Fruit fly (Drosophila melanogaster) whole organism, embryonic: ENCODE data around the gene osp.
A peak's percentile ranks its signal among the peaks of the same experiment; 100 is the strongest.

Source experiments
- CG10147 ChIP-seq: fragments of 200-800 bp; sonication (Bioruptor generic); optimal IDR thresholded peaks from 2 replicates; lab custom pipeline; 2019; ENCODE audit warnings: missing biosample characterization, mild to moderate bottlenecking, missing genetic modification characterization, moderate library complexity
- CG11247 ChIP-seq: fragments of 200-800 bp; sonication (Bioruptor generic); IDR thresholded peaks from 2 replicates; pipeline ENCODE4 v1.3.6; 2022; ENCODE audit warnings: missing biosample characterization, missing genetic modification characterization
- CG12769 ChIP-seq: fragments of 200-800 bp; sonication (Bioruptor generic); optimal IDR thresholded peaks from 2 replicates; lab custom pipeline; 2019; ENCODE audit warnings: missing biosample characterization, mild to moderate bottlenecking, missing genetic modification characterization, moderate library complexity
- CG13123 ChIP-seq: fragments of 200-800 bp; sonication (Bioruptor generic); optimal IDR thresholded peaks from 2 replicates; lab custom pipeline; 2016; ENCODE audit warnings: missing biosample characterization, missing genetic modification characterization
- CG13775 ChIP-seq: fragments of 200-800 bp; sonication (Bioruptor generic); optimal IDR thresholded peaks from 3 replicates; lab custom pipeline; 2017; ENCODE audit warnings: missing biosample characterization, mild to moderate bottlenecking, missing genetic modification characterization
- CG14710 ChIP-seq: fragments of 200-800 bp; sonication (Bioruptor generic); optimal IDR thresholded peaks from 3 replicates; lab custom pipeline; 2019; ENCODE audit warnings: missing biosample characterization, mild to moderate bottlenecking, missing genetic modification characterization, moderate library complexity
- CG14860 ChIP-seq: fragments of 200-800 bp; sonication (Bioruptor generic); IDR thresholded peaks from 3 replicates; pipeline ENCODE4 v1.3.6; 2022; ENCODE audit warnings: missing biosample characterization, missing genetic modification characterization; ENCODE audit not compliant: partially characterized antibody
- CG15269 ChIP-seq: fragments of 200-800 bp; sonication (Bioruptor generic); optimal IDR thresholded peaks from 2 replicates; lab custom pipeline; 2018; ENCODE audit warnings: missing biosample characterization, mild to moderate bottlenecking, missing genetic modification characterization, moderate library complexity
- CG1602 ChIP-seq: fragments of 200-800 bp; sonication (Bioruptor generic); optimal IDR thresholded peaks from 3 replicates; lab custom pipeline; 2016; ENCODE audit warnings: missing biosample characterization, missing genetic modification characterization
- CG17612 ChIP-seq: fragments of 200-800 bp; sonication (Bioruptor generic); IDR thresholded peaks from 2 replicates; pipeline ENCODE4 v1.3.6; 2022; ENCODE audit warnings: missing biosample characterization, missing genetic modification characterization
- CG18011 ChIP-seq: fragments of 200-800 bp; sonication (Bioruptor generic); optimal IDR thresholded peaks from 2 replicates; lab custom pipeline; 2017; ENCODE audit warnings: missing biosample characterization, missing genetic modification characterization, mild to moderate bottlenecking, moderate library complexity, missing genotype
- CG2678 ChIP-seq: fragments of 200-800 bp; sonication (Bioruptor generic); optimal IDR thresholded peaks from 3 replicates; lab custom pipeline; 2019; ENCODE audit warnings: missing biosample characterization, mild to moderate bottlenecking, missing genetic modification characterization, moderate library complexity
- CG2712 ChIP-seq: fragments of 200-800 bp; optimal IDR thresholded peaks from 3 replicates; lab custom pipeline; 2019; ENCODE audit warnings: missing biosample characterization, mild to moderate bottlenecking, missing genetic modification characterization, moderate library complexity
- CG34422 ChIP-seq: fragments of 200-800 bp; sonication (Bioruptor generic); IDR thresholded peaks from 3 replicates; pipeline ENCODE4 v1.3.6; 2022; ENCODE audit warnings: missing biosample characterization, missing genetic modification characterization
- CG4617 ChIP-seq: fragments of 200-800 bp; sonication (Bioruptor generic); optimal IDR thresholded peaks from 3 replicates; lab custom pipeline; 2016; ENCODE audit warnings: missing biosample characterization, missing genetic modification characterization, borderline replicate concordance
- CG5953 ChIP-seq: fragments of 200-800 bp; sonication (Bioruptor generic); IDR thresholded peaks from 2 replicates; pipeline ENCODE4 v1.3.6; 2022; ENCODE audit warnings: missing biosample characterization, missing genetic modification characterization
- CG6254 ChIP-seq: fragments of 200-800 bp; sonication (Bioruptor generic); optimal IDR thresholded peaks from 3 replicates; lab custom pipeline; 2017; ENCODE audit warnings: mild to moderate bottlenecking, missing biosample characterization, missing genetic modification reagents, missing genetic modification characterization
- CG6765 ChIP-seq: fragments of 200-800 bp; sonication (Bioruptor generic); optimal IDR thresholded peaks from 3 replicates; lab custom pipeline; 2017; ENCODE audit warnings: missing biosample characterization, mild to moderate bottlenecking, missing genetic modification characterization
- CG7357 ChIP-seq: fragments of 200-800 bp; sonication (Bioruptor generic); IDR thresholded peaks from 3 replicates; pipeline ENCODE4 v1.3.6; 2022; ENCODE audit warnings: missing biosample characterization, missing genetic modification characterization
- CkIIα-i1 ChIP-seq: fragments of 200-800 bp; sonication (Bioruptor generic); IDR thresholded peaks from 2 replicates; pipeline ENCODE4 v1.3.6; 2022; ENCODE audit warnings: missing biosample characterization, missing genetic modification characterization
- CoRest ChIP-seq: fragments of 200-800 bp; sonication (Bioruptor generic); optimal IDR thresholded peaks from 3 replicates; lab custom pipeline; 2018; ENCODE audit warnings: missing biosample characterization, mild to moderate bottlenecking, missing genetic modification characterization, moderate library complexity
- HLH3B ChIP-seq: fragments of 200-800 bp; sonication (Bioruptor generic); IDR thresholded peaks from 2 replicates; pipeline ENCODE4 v1.3.6; 2022; ENCODE audit warnings: missing biosample characterization, missing genetic modification characterization
- HLHmδ ChIP-seq: fragments of 200-800 bp; sonication (Bioruptor generic); optimal IDR thresholded peaks from 2 replicates; lab custom pipeline; 2018; ENCODE audit warnings: missing biosample characterization, mild to moderate bottlenecking, missing genetic modification characterization, moderate library complexity
- Hr78 ChIP-seq, 2 experiments: fragments of 200-800 bp in 1 of 2; fragments of >200 bp in 1 of 2; sonication (Bioruptor generic) in 1 of 2; optimal IDR thresholded peaks; 2 replicates each; lab custom pipeline; 2017 to 2019; ENCODE audit warnings: missing biosample characterization in 2 of 2, missing genetic modification characterization in 2 of 2, mild to moderate bottlenecking in 1 of 2, moderate library complexity in 1 of 2
- Meics ChIP-seq: fragments of 200-800 bp; sonication (Bioruptor generic); optimal IDR thresholded peaks from 2 replicates; lab custom pipeline; 2017; ENCODE audit warnings: missing biosample characterization, mild to moderate bottlenecking, missing genetic modification characterization
- NC2α ChIP-seq: fragments of 200-800 bp; sonication (Bioruptor generic); optimal IDR thresholded peaks from 2 replicates; lab custom pipeline; 2016; ENCODE audit warnings: missing biosample characterization, missing genetic modification characterization
- Nf-YA ChIP-seq: fragments of 200-800 bp; sonication (Bioruptor generic); IDR thresholded peaks from 2 replicates; pipeline ENCODE4 v1.3.6; 2022; ENCODE audit warnings: missing biosample characterization, missing genetic modification characterization
- Nf-YC ChIP-seq: fragments of 200-800 bp; optimal IDR thresholded peaks from 3 replicates; lab custom pipeline; 2019; ENCODE audit warnings: missing biosample characterization, mild to moderate bottlenecking, missing genetic modification characterization, moderate library complexity
- Opbp ChIP-seq: fragments of 200-800 bp; sonication (Bioruptor generic); IDR thresholded peaks from 3 replicates; pipeline ENCODE4 v1.3.6; 2022; ENCODE audit warnings: missing biosample characterization, missing genetic modification characterization; ENCODE audit not compliant: partially characterized antibody
- Optix ChIP-seq: fragments of 200-800 bp; sonication (Bioruptor generic); IDR thresholded peaks from 3 replicates; pipeline ENCODE4 v1.3.6; 2022; ENCODE audit warnings: missing biosample characterization, missing genetic modification characterization
- YL-1 ChIP-seq: fragments of 200-800 bp; sonication (Bioruptor generic); optimal IDR thresholded peaks from 3 replicates; lab custom pipeline; 2017; ENCODE audit warnings: missing biosample characterization, mild to moderate bottlenecking, missing genetic modification characterization
- cwo ChIP-seq: fragments of 200-800 bp; sonication (Bioruptor generic); optimal IDR thresholded peaks from 3 replicates; lab custom pipeline; 2017; ENCODE audit warnings: missing biosample characterization, missing genetic modification characterization, mild to moderate bottlenecking, moderate library complexity, missing genetic modification reagents
- dpn ChIP-seq, 2 experiments: fragments of 200-800 bp; sonication (Bioruptor generic); optimal IDR thresholded peaks; 3 replicates each; lab custom pipeline; 2016; ENCODE audit warnings: missing biosample characterization in 2 of 2, missing genetic modification characterization in 2 of 2
- dysf ChIP-seq: fragments of 200-800 bp; sonication (Bioruptor generic); IDR thresholded peaks from 3 replicates; pipeline ENCODE4 v1.3.6; 2022; ENCODE audit warnings: missing biosample characterization, missing genetic modification characterization
- gcm ChIP-seq: fragments of 200-800 bp; sonication (Bioruptor generic); optimal IDR thresholded peaks from 2 replicates; lab custom pipeline; 2019; ENCODE audit warnings: missing biosample characterization, mild to moderate bottlenecking, missing genetic modification characterization, moderate library complexity
- gem ChIP-seq: fragments of 200-800 bp; sonication (Bioruptor generic); optimal IDR thresholded peaks from 2 replicates; lab custom pipeline; 2019; ENCODE audit warnings: missing biosample characterization, mild to moderate bottlenecking, missing genetic modification characterization, moderate library complexity
- gro ChIP-seq: fragments of 200-800 bp; sonication (Bioruptor generic); optimal IDR thresholded peaks from 2 replicates; lab custom pipeline; 2016; ENCODE audit warnings: missing biosample characterization, missing genetic modification characterization
- gsb ChIP-seq: fragments of 200-800 bp; sonication (Bioruptor generic); IDR thresholded peaks from 2 replicates; pipeline ENCODE4 v1.3.6; 2022; ENCODE audit warnings: missing biosample characterization, missing genetic modification characterization
- gt ChIP-seq: fragments of 200-800 bp; sonication (Bioruptor generic); IDR thresholded peaks from 2 replicates; pipeline ENCODE4 v1.3.6; 2022; ENCODE audit warnings: missing biosample characterization, missing genetic modification characterization
- h ChIP-seq: fragments of >200 bp; optimal IDR thresholded peaks from 2 replicates; lab custom pipeline; 2017
- pnt ChIP-seq: fragments of 200-800 bp; sonication (Bioruptor generic); optimal IDR thresholded peaks from 3 replicates; lab custom pipeline; 2016; ENCODE audit warnings: missing biosample characterization, missing genetic modification characterization
- pros ChIP-seq: fragments of 200-800 bp; sonication (Bioruptor generic); optimal IDR thresholded peaks from 3 replicates; lab custom pipeline; 2019; ENCODE audit warnings: missing biosample characterization, mild to moderate bottlenecking, missing genetic modification characterization, moderate library complexity
- ranshi ChIP-seq: fragments of 200-800 bp; sonication (Bioruptor generic); IDR thresholded peaks from 2 replicates; pipeline ENCODE4 v1.3.6; 2022; ENCODE audit warnings: missing biosample characterization, missing genetic modification characterization
- repo ChIP-seq: fragments of 200-800 bp; sonication (Bioruptor generic); optimal IDR thresholded peaks from 2 replicates; lab custom pipeline; 2016; ENCODE audit warnings: missing biosample characterization, missing genetic modification characterization
- row ChIP-seq: fragments of 200-800 bp; sonication (Bioruptor generic); IDR thresholded peaks from 3 replicates; pipeline ENCODE4 v1.3.6; 2022; ENCODE audit warnings: missing biosample characterization, missing genetic modification characterization
- salm ChIP-seq: fragments of 200-800 bp; sonication (Bioruptor generic); optimal IDR thresholded peaks from 2 replicates; lab custom pipeline; 2018; ENCODE audit warnings: missing biosample characterization, mild to moderate bottlenecking, missing genetic modification characterization
- sens ChIP-seq: fragments of 200-800 bp; sonication (Bioruptor generic); peaks from one replicate; lab custom pipeline; 2016; ENCODE audit warnings: missing biosample characterization, missing genetic modification characterization
- vvl ChIP-seq: fragments of 200-800 bp; sonication (Bioruptor generic); IDR thresholded peaks from 2 replicates; pipeline ENCODE4 v1.3.6; 2022; ENCODE audit warnings: missing biosample characterization, missing genetic modification characterization
- wdn ChIP-seq: fragments of 200-800 bp; sonication (Bioruptor generic); IDR thresholded peaks from 2 replicates; pipeline ENCODE4 v1.3.6; 2022; ENCODE audit warnings: missing biosample characterization, missing genetic modification characterization

osp gene

dm6 chr2L:14553868-14554591 lies 135.1 kb downstream of the osp start (continued):
- TF ChIP-seq CG14860 (GFP tag; lab: Robert Waterston, UW) (no peak), CG7357 (GFP tag; lab: Robert Waterston, UW) (peak; percentile 65; the same call in 1 of the 3 replicates), CG11247 (no peak), Nf-YA (GFP tag; lab: Robert Waterston, UW) (peak; percentile 46; the same call in 1 of the 2 replicates), CG2712 (tag; lab: Kevin White, UChicago) (peak; percentile 91), dysf (peak; percentile 52; the same call in 2 of the 3 replicates), gro (GFP tag; lab: Kevin White, UChicago) (peak; percentile 14), HLHmδ (GFP tag; lab: Kevin White, UChicago) (no peak), YL-1 (GFP tag; lab: Kevin White, UChicago) (no peak), pnt (peak; percentile 89), CG10147 (GFP tag; lab: Kevin White, UChicago) (peak; percentile 39), sens (peak; percentile 99), gcm (peak; percentile 36), CG2678 (tag; lab: Kevin White, UChicago) (peak; percentile 81), pros (GFP tag; lab: Kevin White, UChicago) (no peak), row (GFP tag; lab: Robert Waterston, UW) (peak; percentile 74), ranshi (GFP tag; lab: Robert Waterston, UW) (peak; percentile 56; the same call in 1 of the 2 replicates), CG14710 (peak; percentile 90), HLH3B (GFP tag; lab: Robert Waterston, UW) (peak; percentile 70), NC2α (GFP tag; lab: Kevin White, UChicago) (peak; percentile 78), Optix (GFP tag; lab: Robert Waterston, UW) (peak; percentile 68; the same call in 2 of the 3 replicates), gsb (no peak), CG6254 (GFP tag; lab: Kevin White, UChicago) (peak; percentile 75), CG15269 (tag; lab: Kevin White, UChicago) (peak; percentile 41), CG1602 (GFP tag; lab: Kevin White, UChicago) (peak; percentile 73), Nf-YC (tag; lab: Kevin White, UChicago) (no peak), vvl (GFP tag; lab: Robert Waterston, UW) (peak; percentile 82), Opbp (GFP tag; lab: Robert Waterston, UW) (no peak), CG5953 (GFP tag; lab: Robert Waterston, UW) (0 out of 2 replicates have a peak, but pooled peaks have one; percentile 9), Meics (GFP tag; lab: Kevin White, UChicago) (peak; percentile 60), CoRest (tag; lab: Kevin White, UChicago) (peak; percentile 66), cwo (GFP tag; lab: Kevin White, UChicago) (peak; percentile 48), repo (GFP tag; lab: Kevin White, UChicago) (peak; percentile 67), salm (tag; lab: Kevin White, UChicago) (no peak), gem (peak; percentile 74), CG6765 (GFP tag; lab: Kevin White, UChicago) (no peak), CG13123 (GFP tag; lab: Kevin White, UChicago) (peak; percentile 38), CG18011 (GFP tag; lab: Kevin White, UChicago) (peak; percentile 12), Hr78 (GFP tag; optimal IDR thresholded peaks at IDR 0.05; lab: Kevin White, UChicago) (peak in 1 of 2 experiments; percentile 71), gt (GFP tag; lab: Robert Waterston, UW) (peak; percentile 57), CG4617 (GFP tag; lab: Kevin White, UChicago) (peak; percentile 19), dpn (GFP tag; optimal IDR thresholded peaks at IDR 0.05; lab: Kevin White, UChicago) (peak; percentile 54 to 86), h (no peak), wdn (GFP tag; lab: Robert Waterston, UW) (no peak), CG12769 (peak; percentile 32), CG13775 (GFP tag; lab: Kevin White, UChicago) (peak; percentile 68), CG34422 (GFP tag; lab: Robert Waterston, UW) (peak; percentile 73; the same call in 2 of the 3 replicates), CkIIα-i1 (GFP tag; lab: Robert Waterston, UW) (no peak), CG17612 (no peak)
